Worm (Caenorhabditis elegans): ENCODE measurements around the gene F36H5.4.

DNA sequence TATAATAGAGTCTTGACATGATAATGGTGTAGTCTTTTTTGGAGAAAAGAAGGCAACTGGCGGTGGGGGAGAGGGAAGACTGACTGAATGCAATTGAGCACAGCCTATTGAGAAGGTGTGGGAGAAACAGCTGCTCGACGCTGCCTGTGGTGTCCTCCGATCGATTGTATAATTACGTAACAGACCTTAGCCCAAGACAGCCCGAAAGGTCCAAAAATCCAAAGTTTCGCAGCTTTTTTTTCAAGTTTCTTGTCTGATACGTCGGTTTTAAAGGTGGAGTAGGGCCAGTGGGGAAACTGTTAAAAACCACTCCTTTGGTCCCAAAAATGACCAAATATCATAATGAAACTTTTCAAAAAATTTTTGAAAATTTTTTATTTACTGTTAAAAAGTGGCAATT is 26.4 kb downstream of the F36H5.4 start, which contains the start of the genes C08F1.6 and fbxb-13:
- TF ChIP-seq ets-7 (tag; optimal IDR thresholded peaks at IDR 0.05) (no peak), ama-1 (optimal IDR thresholded peaks at IDR 0.05) (no peak), flt-1 (GFP tag; IDR thresholded peaks at IDR 0.05) (no peak), scrt-1 (GFP tag; IDR thresholded peaks at IDR 0.05) (no peak), tbx-11 (GFP tag; IDR thresholded peaks at IDR 0.05) (no peak)
